Fruit fly (Drosophila melanogaster) whole organism, embryonic: Measurements from ENCODE around the gene CG7080.
A peak's percentile ranks its signal among the peaks of the same experiment; 100 is the strongest.

Experiments used
- Ada2b ChIP-seq: fragments of 200-800 bp; sonication (Bioruptor generic); IDR thresholded peaks from 2 replicates; pipeline ENCODE4 v1.3.6; 2022; ENCODE audit warnings: missing biosample characterization, missing genetic modification characterization
- BtbVII ChIP-seq: fragments of 200-800 bp; sonication (Bioruptor generic); optimal IDR thresholded peaks from 3 replicates; lab custom pipeline; 2017; ENCODE audit warnings: missing biosample characterization, mild to moderate bottlenecking, missing genetic modification characterization
- CG11560 ChIP-seq: fragments of 200-800 bp; sonication (Bioruptor generic); IDR thresholded peaks from 3 replicates; pipeline ENCODE4 v1.3.6; 2022; ENCODE audit warnings: missing biosample characterization, missing genetic modification characterization
- CG12155 ChIP-seq: fragments of 200-800 bp; sonication (Bioruptor generic); optimal IDR thresholded peaks from 3 replicates; lab custom pipeline; 2016; ENCODE audit warnings: missing biosample characterization, missing genetic modification characterization
- CG12942 ChIP-seq: fragments of 200-800 bp; sonication (Bioruptor generic); optimal IDR thresholded peaks from 3 replicates; lab custom pipeline; 2016; ENCODE audit warnings: missing biosample characterization, missing genetic modification characterization
- CG14441 ChIP-seq: fragments of 200-800 bp; sonication (Bioruptor generic); IDR thresholded peaks from 2 replicates; pipeline ENCODE4 v1.3.6; 2022; ENCODE audit warnings: missing biosample characterization, missing genetic modification characterization
- CG14860 ChIP-seq: fragments of 200-800 bp; sonication (Bioruptor generic); IDR thresholded peaks from 3 replicates; pipeline ENCODE4 v1.3.6; 2022; ENCODE audit warnings: missing biosample characterization, missing genetic modification characterization; ENCODE audit not compliant: partially characterized antibody
- CG1647 ChIP-seq: fragments of 200-800 bp; sonication (Bioruptor generic); optimal IDR thresholded peaks from 3 replicates; lab custom pipeline; 2016; ENCODE audit warnings: missing biosample characterization, missing genetic modification characterization
- CG16813 ChIP-seq: fragments of 200-800 bp; sonication (Bioruptor generic); IDR thresholded peaks from 3 replicates; pipeline ENCODE4 v1.3.6; 2022; ENCODE audit warnings: missing biosample characterization, missing genetic modification characterization; ENCODE audit not compliant: partially characterized antibody
- CG17385 ChIP-seq: fragments of 200-800 bp; sonication (Bioruptor generic); optimal IDR thresholded peaks from 3 replicates; lab custom pipeline; 2018; ENCODE audit warnings: missing biosample characterization, mild to moderate bottlenecking, missing genetic modification characterization
- CG17829 ChIP-seq: fragments of 200-800 bp; optimal IDR thresholded peaks from 2 replicates; lab custom pipeline; 2019; ENCODE audit warnings: missing biosample characterization, mild to moderate bottlenecking, missing genetic modification characterization, moderate library complexity
- CG31224 ChIP-seq: fragments of 200-800 bp; sonication (Bioruptor generic); IDR thresholded peaks from 2 replicates; pipeline ENCODE4 v1.3.6; 2022; ENCODE audit warnings: missing biosample characterization, missing genetic modification characterization
- CG33213 ChIP-seq: fragments of 200-800 bp; sonication (Bioruptor generic); optimal IDR thresholded peaks from 3 replicates; lab custom pipeline; 2016; ENCODE audit warnings: missing biosample characterization, missing genetic modification characterization
- CG34224 ChIP-seq: fragments of 200-800 bp; sonication (Bioruptor generic); IDR thresholded peaks from 3 replicates; pipeline ENCODE4 v1.3.6; 2022; ENCODE audit warnings: missing biosample characterization, missing genetic modification characterization; ENCODE audit not compliant: partially characterized antibody
- CG34422 ChIP-seq: fragments of 200-800 bp; sonication (Bioruptor generic); IDR thresholded peaks from 3 replicates; pipeline ENCODE4 v1.3.6; 2022; ENCODE audit warnings: missing biosample characterization, missing genetic modification characterization
- CG6272 ChIP-seq: fragments of 200-800 bp; sonication (Bioruptor generic); IDR thresholded peaks from 2 replicates; pipeline ENCODE4 v1.3.6; 2022; ENCODE audit warnings: missing biosample characterization, missing genetic modification characterization
- CG6791 ChIP-seq: fragments of 200-800 bp; sonication (Bioruptor generic); IDR thresholded peaks from 3 replicates; pipeline ENCODE4 v1.3.6; 2022; ENCODE audit warnings: missing biosample characterization, missing genetic modification characterization; ENCODE audit not compliant: partially characterized antibody
- CG8944 ChIP-seq: fragments of 200-800 bp; sonication (Bioruptor generic); optimal IDR thresholded peaks from 3 replicates; lab custom pipeline; 2016; ENCODE audit warnings: missing biosample characterization, missing genetic modification characterization
- CG9437 ChIP-seq: fragments of 200-800 bp; sonication (Bioruptor generic); optimal IDR thresholded peaks from 2 replicates; lab custom pipeline; 2018; ENCODE audit warnings: missing biosample characterization, mild to moderate bottlenecking, missing genetic modification characterization
- Dip3 ChIP-seq: fragments of 200-800 bp; sonication (Bioruptor generic); optimal IDR thresholded peaks from 3 replicates; lab custom pipeline; 2016; ENCODE audit warnings: missing biosample characterization, missing genetic modification characterization
- Ets97D ChIP-seq: fragments of 200-800 bp; sonication (Bioruptor generic); optimal IDR thresholded peaks from 3 replicates; lab custom pipeline; 2016; ENCODE audit warnings: missing biosample characterization, missing genetic modification characterization
- Gug ChIP-seq: fragments of 200-800 bp; sonication (Bioruptor generic); IDR thresholded peaks from 4 replicates; pipeline ENCODE4 v1.3.6; 2022; ENCODE audit warnings: missing biosample characterization, missing genetic modification characterization
- HLH3B ChIP-seq: fragments of 200-800 bp; sonication (Bioruptor generic); IDR thresholded peaks from 2 replicates; pipeline ENCODE4 v1.3.6; 2022; ENCODE audit warnings: missing biosample characterization, missing genetic modification characterization
- HLH54F ChIP-seq: fragments of 200-800 bp; sonication (Bioruptor generic); optimal IDR thresholded peaks from 3 replicates; lab custom pipeline; 2016; ENCODE audit warnings: missing biosample characterization, missing genetic modification characterization
- HmgD ChIP-seq: fragments of 200-800 bp; sonication (Bioruptor generic); optimal IDR thresholded peaks from 3 replicates; lab custom pipeline; 2016; ENCODE audit warnings: missing biosample characterization, missing genetic modification characterization
- Med ChIP-seq: fragments of 200-800 bp; sonication (Bioruptor generic); peaks from one replicate; lab custom pipeline; 2016; ENCODE audit warnings: missing biosample characterization, missing genetic modification characterization, mild to moderate bottlenecking, inconsistent platforms, moderate library complexity
- Opbp ChIP-seq: fragments of 200-800 bp; sonication (Bioruptor generic); IDR thresholded peaks from 3 replicates; pipeline ENCODE4 v1.3.6; 2022; ENCODE audit warnings: missing biosample characterization, missing genetic modification characterization; ENCODE audit not compliant: partially characterized antibody
- Sin3A ChIP-seq: fragments of >200 bp; optimal IDR thresholded peaks from 2 replicates; lab custom pipeline; 2018
- Trl ChIP-seq, 3 experiments: fragments of >200 bp in 2 of 3; fragments of 200-800 bp in 1 of 3; sonication (Bioruptor generic) in 1 of 3; optimal IDR thresholded peaks; 2 replicates in 1 of 3; 3 replicates in 2 of 3; lab custom pipeline; 2016 to 2017; ENCODE audit warnings: missing biosample characterization in 1 of 3, missing genetic modification characterization in 1 of 3
- Vsx1 ChIP-seq: fragments of 200-800 bp; sonication (Bioruptor generic); optimal IDR thresholded peaks from 2 replicates; lab custom pipeline; 2017; ENCODE audit warnings: missing biosample characterization, mild to moderate bottlenecking, missing genetic modification characterization, missing genetic modification reagents
- Xbp1 ChIP-seq: fragments of 200-800 bp; sonication (Bioruptor generic); optimal IDR thresholded peaks from 3 replicates; lab custom pipeline; 2016; ENCODE audit warnings: missing biosample characterization, mild to moderate bottlenecking, missing genetic modification characterization
- Xrp1 ChIP-seq: fragments of 200-800 bp; sonication (Bioruptor generic); IDR thresholded peaks from 2 replicates; pipeline ENCODE4 v1.3.6; 2022; ENCODE audit warnings: missing biosample characterization, missing genetic modification characterization
- ato ChIP-seq: fragments of 200-800 bp; sonication (Bioruptor generic); IDR thresholded peaks from 2 replicates; pipeline ENCODE4 v1.3.6; 2022; ENCODE audit warnings: missing biosample characterization, missing genetic modification characterization; ENCODE audit not compliant: partially characterized antibody
- bsh ChIP-seq, 2 experiments: fragments of 200-800 bp; sonication (Bioruptor generic); optimal IDR thresholded peaks; 2 replicates each; lab custom pipeline; 2017 to 2018; ENCODE audit warnings: mild to moderate bottlenecking in 2 of 2, missing biosample characterization in 2 of 2, missing genetic modification characterization in 2 of 2, moderate library complexity in 1 of 2
- chif ChIP-seq, 2 experiments: fragments of 200-800 bp; sonication (Bioruptor generic); optimal IDR thresholded peaks; 3 replicates each; lab custom pipeline; 2016; ENCODE audit warnings: missing biosample characterization in 2 of 2, missing genetic modification characterization in 2 of 2
- chm ChIP-seq: fragments of 200-800 bp; sonication (Bioruptor generic); IDR thresholded peaks from 2 replicates; pipeline ENCODE4 v1.3.6; 2022; ENCODE audit warnings: missing biosample characterization, missing genetic modification characterization
- dm ChIP-seq: fragments of 200-800 bp; sonication (Bioruptor generic); optimal IDR thresholded peaks from 3 replicates; lab custom pipeline; 2016; ENCODE audit warnings: missing biosample characterization, missing genetic modification characterization
- dpn ChIP-seq, 2 experiments: fragments of 200-800 bp; sonication (Bioruptor generic); optimal IDR thresholded peaks; 3 replicates each; lab custom pipeline; 2016; ENCODE audit warnings: missing biosample characterization in 2 of 2, missing genetic modification characterization in 2 of 2
- ftz-f1 ChIP-seq: fragments of 200-800 bp; sonication (Bioruptor generic); optimal IDR thresholded peaks from 2 replicates; lab custom pipeline; 2016; ENCODE audit warnings: missing biosample characterization, missing genetic modification characterization
- gfzf ChIP-seq: fragments of 200-800 bp; sonication (Bioruptor generic); optimal IDR thresholded peaks from 2 replicates; lab custom pipeline; 2016; ENCODE audit warnings: missing biosample characterization, mild to moderate bottlenecking, missing genetic modification characterization, moderate library complexity
- gsb-n ChIP-seq: fragments of 200-800 bp; sonication (Bioruptor generic); optimal IDR thresholded peaks from 3 replicates; lab custom pipeline; 2018; ENCODE audit warnings: missing biosample characterization, mild to moderate bottlenecking, missing genetic modification characterization
- hkb ChIP-seq, 2 experiments: fragments of 200-800 bp in 1 of 2; fragments of >200 bp in 1 of 2; sonication (Bioruptor generic) in 1 of 2; IDR thresholded peaks in 1 of 2; optimal IDR thresholded peaks in 1 of 2; 2 replicates each; pipeline versions ENCODE4 v1.3.6 to Lab custom; 2017 to 2022; ENCODE audit warnings: missing biosample characterization in 1 of 2, missing genetic modification characterization in 1 of 2
- jing ChIP-seq: fragments of 200-800 bp; sonication (Bioruptor generic); optimal IDR thresholded peaks from 2 replicates; lab custom pipeline; 2018; ENCODE audit warnings: missing biosample characterization, mild to moderate bottlenecking, missing genetic modification characterization
- kay ChIP-seq: fragments of 200-800 bp; sonication (Bioruptor generic); optimal IDR thresholded peaks from 2 replicates; lab custom pipeline; 2016; ENCODE audit warnings: missing biosample characterization, missing genetic modification characterization
- shn ChIP-seq: fragments of 200-800 bp; sonication (Bioruptor generic); optimal IDR thresholded peaks from 3 replicates; lab custom pipeline; 2016; ENCODE audit warnings: missing biosample characterization, missing genetic modification characterization
- sisA ChIP-seq: fragments of 200-800 bp; sonication (Bioruptor generic); IDR thresholded peaks from 2 replicates; pipeline ENCODE4 v1.3.6; 2022; ENCODE audit warnings: missing biosample characterization, missing genetic modification characterization
- wdn ChIP-seq: fragments of 200-800 bp; sonication (Bioruptor generic); IDR thresholded peaks from 2 replicates; pipeline ENCODE4 v1.3.6; 2022; ENCODE audit warnings: missing biosample characterization, missing genetic modification characterization
- yki ChIP-seq: fragments of >200 bp; optimal IDR thresholded peaks from 3 replicates; lab custom pipeline; 2018

The CG7080 gene

DNA sequence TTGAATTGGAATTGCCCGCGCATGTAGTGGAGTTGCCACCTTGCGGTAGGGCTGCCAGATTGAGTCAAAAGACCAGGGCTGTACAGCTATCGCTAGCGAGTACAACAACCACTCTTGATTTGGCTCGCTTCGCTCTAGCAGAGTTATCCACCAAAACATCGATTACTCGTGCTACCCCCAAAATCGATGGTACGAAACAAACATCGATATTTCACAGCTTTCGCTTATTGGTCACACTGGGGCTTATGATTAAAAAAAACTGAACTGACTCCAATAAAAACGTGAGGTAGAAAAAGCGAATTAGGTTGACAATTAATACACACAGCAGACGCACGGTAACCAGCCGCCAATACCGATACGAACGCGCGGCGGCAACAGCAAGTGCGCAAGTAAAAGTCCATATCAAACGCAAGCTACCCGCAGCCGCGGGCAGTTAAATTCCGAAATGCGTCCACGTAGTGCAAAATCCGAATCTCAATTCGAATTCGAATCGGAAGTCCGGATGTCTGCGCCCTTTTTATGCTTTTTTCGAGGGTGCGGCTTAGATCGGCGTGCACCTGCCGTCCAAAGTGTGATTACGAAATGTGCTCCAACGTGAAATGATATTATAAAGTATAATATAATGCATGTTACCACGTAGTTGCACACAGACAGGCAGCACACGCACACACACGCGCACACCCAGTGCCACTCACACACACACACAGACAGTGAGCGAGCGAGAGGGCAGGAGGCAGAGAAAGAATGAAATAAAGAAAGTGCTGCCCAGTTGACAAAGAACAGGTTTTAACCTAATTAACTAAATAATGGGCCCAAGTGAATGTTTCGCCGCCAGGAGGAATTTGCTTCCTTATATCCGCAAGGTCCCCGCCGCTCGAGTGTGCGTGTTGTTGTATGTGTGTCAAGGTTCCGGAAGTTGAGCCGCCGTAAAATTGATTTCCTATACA, 27.6 kb downstream of the CG7080 start, which contains the start of gene Sar1 (continued):
- peak; percentile 0 to 46 for TF ChIP-seq chif (GFP tag; optimal IDR thresholded peaks at IDR 0.05; lab: Kevin White, UChicago)
- TF ChIP-seq CG6272, result 0 out of 2 replicates have a peak, but pooled peaks have one; percentile 19
- TF ChIP-seq kay (GFP tag; lab: Kevin White, UChicago), result no peak
- no peak for TF ChIP-seq bsh (GFP tag; optimal IDR thresholded peaks at IDR 0.05; lab: Kevin White, UChicago)
- TF ChIP-seq dpn (GFP tag; optimal IDR thresholded peaks at IDR 0.05; lab: Kevin White, UChicago), result peak; percentile 19 to 55
- peak; percentile 81 for TF ChIP-seq Sin3A
- TF ChIP-seq dm, result peak; percentile 59
- TF ChIP-seq Xrp1 (GFP tag; lab: Robert Waterston, UW), result no peak
- TF ChIP-seq CG8944, result peak; percentile 43
- TF ChIP-seq CG17385 (GFP tag; lab: Kevin White, UChicago), result no peak
- peak; percentile 70 for TF ChIP-seq gsb-n
- TF ChIP-seq CG12942 (GFP tag; lab: Kevin White, UChicago), result peak; percentile 8
- TF ChIP-seq CG17829 (tag; lab: Kevin White, UChicago), result peak; percentile 50
- TF ChIP-seq gfzf (GFP tag; lab: Kevin White, UChicago), result peak; percentile 99
- no peak; the same call in 1 of the 2 replicates for TF ChIP-seq HLH3B (GFP tag; lab: Robert Waterston, UW)
- peak; percentile 81 for TF ChIP-seq CG14860 (GFP tag; lab: Robert Waterston, UW)
- TF ChIP-seq Vsx1, result peak; percentile 24
- TF ChIP-seq CG31224 (GFP tag; lab: Robert Waterston, UW), result no peak
- peak; percentile 95 for TF ChIP-seq CG6791
- TF ChIP-seq CG34224 (GFP tag; lab: Robert Waterston, UW), result peak; percentile 88
- no peak for TF ChIP-seq BtbVII (GFP tag; lab: Kevin White, UChicago)
- peak; percentile 56 for TF ChIP-seq hkb (optimal IDR thresholded peaks at IDR 0.05; lab: Kevin White, UChicago)
- TF ChIP-seq hkb (GFP tag; IDR thresholded peaks at IDR 0.05; lab: Robert Waterston, UW), result no peak
- peak; percentile 42; the same call in 2 of the 4 replicates for TF ChIP-seq Gug (GFP tag; lab: Robert Waterston, UW)
- TF ChIP-seq sisA (GFP tag; lab: Robert Waterston, UW), result peak; percentile 53
- peak; percentile 81 for TF ChIP-seq ftz-f1 (GFP tag; lab: Kevin White, UChicago)
- TF ChIP-seq CG1647 (GFP tag; lab: Kevin White, UChicago), result no peak
- no peak for TF ChIP-seq CG14441
- peak; percentile 94 for TF ChIP-seq Ets97D
- TF ChIP-seq Med (GFP tag; lab: Kevin White, UChicago), result peak; percentile 90
- TF ChIP-seq Ada2b (GFP tag; lab: Robert Waterston, UW), result no peak
- peak; percentile 55 for TF ChIP-seq CG9437 (GFP tag; lab: Kevin White, UChicago)
- peak; percentile 46 for TF ChIP-seq Xbp1 (GFP tag; lab: Kevin White, UChicago)
- TF ChIP-seq CG34422 (GFP tag; lab: Robert Waterston, UW), result peak; percentile 51; the same call in 2 of the 3 replicates
- peak; percentile 89 for TF ChIP-seq CG11560 (tag; lab: Robert Waterston, UW)
- peak; percentile 88 for TF ChIP-seq ato (GFP tag; lab: Robert Waterston, UW)
- TF ChIP-seq HmgD, result peak; percentile 88
- peak; percentile 44 for TF ChIP-seq yki
- TF ChIP-seq Trl (optimal IDR thresholded peaks at IDR 0.05; lab: Kevin White, UChicago), result no peak
- peak; percentile 4 for TF ChIP-seq Trl (GFP tag; optimal IDR thresholded peaks at IDR 0.05; lab: Kevin White, UChicago)
- TF ChIP-seq wdn (GFP tag; lab: Robert Waterston, UW), result no peak
- TF ChIP-seq CG16813 (GFP tag; lab: Robert Waterston, UW), result peak; percentile 93
- peak; percentile 23 for TF ChIP-seq HLH54F (GFP tag; lab: Kevin White, UChicago)
- 0 out of 2 replicates have a peak, but pooled peaks have one; percentile 18 for TF ChIP-seq chm (GFP tag; lab: Robert Waterston, UW)
- TF ChIP-seq jing (GFP tag; lab: Kevin White, UChicago), result no peak
- TF ChIP-seq Dip3 (GFP tag; lab: Kevin White, UChicago), result peak; percentile 3
- TF ChIP-seq Opbp, result peak; percentile 97
- peak; percentile 44 for TF ChIP-seq CG12155 (GFP tag; lab: Kevin White, UChicago)
- peak; percentile 91 for TF ChIP-seq CG33213
- peak; percentile 41 for TF ChIP-seq shn
